Fruit fly (Drosophila melanogaster) whole organism, prepupa: ENCODE measurements around the gene Alg2.
A peak's percentile ranks its signal among the peaks of the same experiment; 100 is the strongest.

Experiments used
- CG10631 ChIP-seq: fragments of 200-800 bp; sonication (Bioruptor generic); optimal IDR thresholded peaks from 2 replicates; lab custom pipeline; 2016; ENCODE audit warnings: missing biosample characterization, missing genetic modification characterization
- CG10669 ChIP-seq: fragments of 200-800 bp; sonication (Bioruptor generic); optimal IDR thresholded peaks from 3 replicates; lab custom pipeline; 2018; ENCODE audit warnings: missing biosample characterization, mild to moderate bottlenecking, missing genetic modification characterization, moderate library complexity
- CG11762 ChIP-seq: fragments of 200-800 bp; sonication (Bioruptor generic); optimal IDR thresholded peaks from 3 replicates; lab custom pipeline; 2016; ENCODE audit warnings: missing biosample characterization, missing genetic modification characterization; ENCODE audit not compliant: insufficient read depth
- CG11902 ChIP-seq: fragments of 200-800 bp; sonication (Bioruptor generic); optimal IDR thresholded peaks from 3 replicates; lab custom pipeline; 2016; ENCODE audit warnings: missing biosample characterization, missing genetic modification characterization
- CG15336 ChIP-seq: fragments of 200-800 bp; sonication (Bioruptor generic); IDR thresholded peaks from 2 replicates; pipeline ENCODE4 v1.3.6; 2022; ENCODE audit warnings: missing biosample characterization, missing genetic modification characterization
- CG1621 ChIP-seq: fragments of 200-800 bp; sonication (Bioruptor generic); optimal IDR thresholded peaks from 3 replicates; lab custom pipeline; 2018; ENCODE audit warnings: missing biosample characterization, mild to moderate bottlenecking, missing genetic modification characterization
- CG16779 ChIP-seq: fragments of 200-800 bp; sonication (Bioruptor generic); optimal IDR thresholded peaks from 3 replicates; lab custom pipeline; 2017; ENCODE audit warnings: missing biosample characterization, mild to moderate bottlenecking, missing genetic modification characterization
- CG34406 ChIP-seq: fragments of 200-800 bp; sonication (Bioruptor generic); optimal IDR thresholded peaks from 3 replicates; lab custom pipeline; 2016; ENCODE audit warnings: missing biosample characterization, missing genetic modification characterization
- CG3919 ChIP-seq: fragments of 200-800 bp; sonication (Bioruptor generic); optimal IDR thresholded peaks from 3 replicates; lab custom pipeline; 2016; ENCODE audit warnings: missing biosample characterization, missing genetic modification characterization
- CG4318 ChIP-seq: fragments of 200-800 bp; sonication (Bioruptor generic); optimal IDR thresholded peaks from 3 replicates; lab custom pipeline; 2017; ENCODE audit warnings: missing biosample characterization, mild to moderate bottlenecking, missing genetic modification characterization
- CG6276 ChIP-seq: fragments of 200-800 bp; sonication (Bioruptor generic); optimal IDR thresholded peaks from 2 replicates; lab custom pipeline; 2017; ENCODE audit warnings: missing biosample characterization, mild to moderate bottlenecking, missing genetic modification characterization
- CG6792 ChIP-seq: fragments of 200-800 bp; sonication (Bioruptor generic); optimal IDR thresholded peaks from 3 replicates; lab custom pipeline; 2016; ENCODE audit warnings: missing biosample characterization, missing genetic modification characterization
- CG6808 ChIP-seq: fragments of 200-800 bp; sonication (Bioruptor generic); optimal IDR thresholded peaks from 3 replicates; lab custom pipeline; 2017; ENCODE audit warnings: missing biosample characterization, missing genetic modification characterization, mild to moderate bottlenecking, moderate library complexity, missing genetic modification reagents
- CG6854 ChIP-seq: fragments of 200-800 bp; sonication (Bioruptor generic); optimal IDR thresholded peaks from 2 replicates; lab custom pipeline; 2017; ENCODE audit warnings: missing biosample characterization, mild to moderate bottlenecking, missing genetic modification characterization
- CG7368 ChIP-seq: fragments of 200-800 bp; sonication (Bioruptor generic); optimal IDR thresholded peaks from 3 replicates; lab custom pipeline; 2016; ENCODE audit warnings: missing biosample characterization, missing genetic modification characterization
- CG8119 ChIP-seq: fragments of 200-800 bp; sonication (Bioruptor generic); IDR thresholded peaks from 3 replicates; pipeline ENCODE4 v1.3.6; 2022; ENCODE audit warnings: missing biosample characterization, missing genetic modification characterization
- CG8319 ChIP-seq: fragments of 200-800 bp; sonication (Bioruptor generic); optimal IDR thresholded peaks from 3 replicates; lab custom pipeline; 2016; ENCODE audit warnings: missing biosample characterization, missing genetic modification characterization
- CG8632 ChIP-seq: fragments of 200-800 bp; sonication (Bioruptor generic); optimal IDR thresholded peaks from 3 replicates; lab custom pipeline; 2016; ENCODE audit warnings: missing biosample characterization, missing genetic modification characterization
- CG9139 ChIP-seq: fragments of 200-800 bp; sonication (Bioruptor generic); optimal IDR thresholded peaks from 3 replicates; lab custom pipeline; 2017; ENCODE audit warnings: missing biosample characterization, mild to moderate bottlenecking, missing genetic modification characterization
- Eip75B ChIP-seq: fragments of 200-800 bp; sonication (Bioruptor generic); optimal IDR thresholded peaks from 3 replicates; lab custom pipeline; 2016; ENCODE audit warnings: missing biosample characterization, missing genetic modification characterization
- Eip78C ChIP-seq: fragments of 200-800 bp; sonication (Bioruptor generic); peaks from one replicate; lab custom pipeline; 2016; ENCODE audit warnings: missing biosample characterization, missing genetic modification characterization
- Eip93F ChIP-seq: fragments of 200-800 bp; sonication (Bioruptor generic); optimal IDR thresholded peaks from 2 replicates; lab custom pipeline; 2016; ENCODE audit warnings: missing biosample characterization, mild to moderate bottlenecking, missing genetic modification characterization
- Ets21C ChIP-seq: fragments of 200-800 bp; sonication (Bioruptor generic); optimal IDR thresholded peaks from 3 replicates; lab custom pipeline; 2016; ENCODE audit warnings: missing biosample characterization, missing genetic modification characterization
- Ets96B ChIP-seq: fragments of 200-800 bp; optimal IDR thresholded peaks from 2 replicates; lab custom pipeline; 2019; ENCODE audit warnings: missing biosample characterization, mild to moderate bottlenecking, missing genetic modification characterization, moderate library complexity
- Gug ChIP-seq: fragments of 200-800 bp; sonication (Bioruptor generic); IDR thresholded peaks from 2 replicates; pipeline ENCODE4 v1.3.6; 2022; ENCODE audit warnings: missing biosample characterization, missing genetic modification characterization
- Hr39 ChIP-seq: fragments of 200-800 bp; sonication (Bioruptor generic); optimal IDR thresholded peaks from 2 replicates; lab custom pipeline; 2016; ENCODE audit warnings: missing biosample characterization, missing genetic modification characterization
- Hr4 ChIP-seq: fragments of 200-800 bp; sonication (Bioruptor generic); optimal IDR thresholded peaks from 3 replicates; lab custom pipeline; 2016; ENCODE audit warnings: missing biosample characterization, missing genetic modification characterization
- Lpt ChIP-seq: fragments of 200-800 bp; sonication (Bioruptor generic); optimal IDR thresholded peaks from 3 replicates; lab custom pipeline; 2016; ENCODE audit warnings: missing biosample characterization, missing genetic modification characterization
- Met ChIP-seq: fragments of 200-800 bp; sonication (Bioruptor generic); optimal IDR thresholded peaks from 3 replicates; lab custom pipeline; 2016; ENCODE audit warnings: missing biosample characterization, missing genetic modification characterization
- OdsH ChIP-seq: fragments of 200-800 bp; sonication (Bioruptor generic); optimal IDR thresholded peaks from 3 replicates; lab custom pipeline; 2016; ENCODE audit warnings: missing biosample characterization, missing genetic modification characterization
- Smox ChIP-seq: fragments of 200-800 bp; sonication (Bioruptor generic); optimal IDR thresholded peaks from 3 replicates; lab custom pipeline; 2016; ENCODE audit warnings: missing biosample characterization, missing genetic modification characterization
- Sox102F ChIP-seq: fragments of 200-800 bp; sonication (Bioruptor generic); optimal IDR thresholded peaks from 2 replicates; lab custom pipeline; 2016; ENCODE audit warnings: missing biosample characterization, mild to moderate bottlenecking, missing genetic modification characterization
- Sox14 ChIP-seq: fragments of 200-800 bp; sonication (Bioruptor generic); optimal IDR thresholded peaks from 3 replicates; lab custom pipeline; 2016; ENCODE audit warnings: missing biosample characterization, missing genetic modification characterization
- Sox15 ChIP-seq: fragments of 200-800 bp; sonication (Bioruptor generic); optimal IDR thresholded peaks from 3 replicates; lab custom pipeline; 2016; ENCODE audit warnings: missing biosample characterization, missing genetic modification characterization
- achi ChIP-seq: fragments of 200-800 bp; sonication (Bioruptor generic); optimal IDR thresholded peaks from 3 replicates; lab custom pipeline; 2016; ENCODE audit warnings: missing biosample characterization, missing genetic modification characterization
- acj6 ChIP-seq: fragments of 200-800 bp; sonication (Bioruptor generic); optimal IDR thresholded peaks from 3 replicates; lab custom pipeline; 2016; ENCODE audit warnings: missing biosample characterization, missing genetic modification characterization
- cyc ChIP-seq: fragments of 200-800 bp; sonication (Bioruptor generic); optimal IDR thresholded peaks from 3 replicates; lab custom pipeline; 2016; ENCODE audit warnings: missing biosample characterization, missing genetic modification characterization
- dac ChIP-seq: fragments of 200-800 bp; sonication (Bioruptor generic); optimal IDR thresholded peaks from 2 replicates; lab custom pipeline; 2017; ENCODE audit warnings: missing biosample characterization, mild to moderate bottlenecking, missing genetic modification characterization
- dsx ChIP-seq: fragments of 200-800 bp; optimal IDR thresholded peaks from 3 replicates; lab custom pipeline; 2019; ENCODE audit warnings: missing biosample characterization, mild to moderate bottlenecking, missing genetic modification characterization, moderate library complexity; ENCODE audit not compliant: poor library complexity, severe bottlenecking
- eg ChIP-seq: fragments of 200-800 bp; sonication (Bioruptor generic); IDR thresholded peaks from 3 replicates; pipeline ENCODE4 v1.3.6; 2022; ENCODE audit warnings: missing biosample characterization, missing genetic modification characterization
- esn ChIP-seq: fragments of 200-800 bp; sonication (Bioruptor generic); optimal IDR thresholded peaks from 2 replicates; lab custom pipeline; 2016; ENCODE audit warnings: missing biosample characterization, mild to moderate bottlenecking, missing genetic modification characterization, moderate library complexity
- fd59A ChIP-seq: fragments of 200-800 bp; sonication (Bioruptor generic); optimal IDR thresholded peaks from 2 replicates; lab custom pipeline; 2017; ENCODE audit warnings: missing biosample characterization, mild to moderate bottlenecking, missing genetic modification characterization, missing genetic modification reagents
- fd85E ChIP-seq: fragments of 200-800 bp; sonication (Bioruptor generic); optimal IDR thresholded peaks from 3 replicates; lab custom pipeline; 2016; ENCODE audit warnings: missing biosample characterization, missing genetic modification characterization
- lz ChIP-seq: fragments of 200-800 bp; sonication (Bioruptor generic); optimal IDR thresholded peaks from 3 replicates; lab custom pipeline; 2016; ENCODE audit warnings: missing biosample characterization, missing genetic modification characterization
- pdm3 ChIP-seq: fragments of 200-800 bp; sonication (Bioruptor generic); optimal IDR thresholded peaks from 3 replicates; lab custom pipeline; 2016; ENCODE audit warnings: missing biosample characterization, missing genetic modification characterization
- salr ChIP-seq, 2 experiments: fragments of 200-800 bp; sonication (Bioruptor generic); optimal IDR thresholded peaks; 3 replicates each; lab custom pipeline; 2016 to 2018; ENCODE audit warnings: missing biosample characterization in 2 of 2, missing genetic modification characterization in 2 of 2, mild to moderate bottlenecking in 1 of 2
- spab ChIP-seq: fragments of 200-800 bp; sonication (Bioruptor generic); optimal IDR thresholded peaks from 2 replicates; lab custom pipeline; 2017; ENCODE audit warnings: missing biosample characterization, mild to moderate bottlenecking, missing genetic modification characterization, missing genetic modification reagents
- ss ChIP-seq, 2 experiments: fragments of 200-800 bp; sonication (Bioruptor generic); optimal IDR thresholded peaks; 2 replicates in 1 of 2; 3 replicates in 1 of 2; lab custom pipeline; 2017 to 2018; ENCODE audit warnings: mild to moderate bottlenecking in 2 of 2, missing biosample characterization in 2 of 2, missing genetic modification characterization in 2 of 2, moderate library complexity in 1 of 2
- svp ChIP-seq: fragments of 200-800 bp; sonication (Bioruptor generic); peaks from one replicate; lab custom pipeline; 2016; ENCODE audit warnings: missing biosample characterization, missing genetic modification characterization
- vri ChIP-seq: fragments of 200-800 bp; sonication (Bioruptor generic); optimal IDR thresholded peaks from 3 replicates; lab custom pipeline; 2016; ENCODE audit warnings: missing biosample characterization, mild to moderate bottlenecking, missing genetic modification characterization

The Alg2 gene

dm6 chr3L:3106908-3107821 lies 36.4 kb upstream of the Alg2 start, which contains the start of gene Cht7:
Gene Cht7, minus strand, starts transcription at chr3L:3106958.
- TF ChIP-seq CG4318 (GFP tag; lab: Kevin White, UChicago), result peak; percentile 94
- peak; percentile 80 for TF ChIP-seq CG7368
- peak; percentile 92 for TF ChIP-seq pdm3 (GFP tag; lab: Kevin White, UChicago)
- peak; percentile 91 for TF ChIP-seq CG1621 (tag; lab: Kevin White, UChicago)
- no peak for TF ChIP-seq Eip93F
- TF ChIP-seq Eip78C (GFP tag; lab: Kevin White, UChicago), result peak; percentile 98
- peak; percentile 81 for TF ChIP-seq Smox (GFP tag; lab: Kevin White, UChicago)
- peak; percentile 86 for TF ChIP-seq Sox14 (GFP tag; lab: Kevin White, UChicago)
- TF ChIP-seq vri, result peak; percentile 79
- TF ChIP-seq cyc, result peak; percentile 76
- TF ChIP-seq Ets96B (tag; lab: Kevin White, UChicago), result peak; percentile 86
- peak; percentile 37 for TF ChIP-seq Ets21C (GFP tag; lab: Kevin White, UChicago)
- peak; percentile 93 for TF ChIP-seq dac (GFP tag; lab: Kevin White, UChicago)
- peak; percentile 88 for TF ChIP-seq dsx (GFP tag; lab: Kevin White, UChicago)
- TF ChIP-seq svp (GFP tag; lab: Kevin White, UChicago), result peak; percentile 92
- peak; percentile 86 for TF ChIP-seq CG8632
- peak; percentile 96 for TF ChIP-seq Hr4 (GFP tag; lab: Kevin White, UChicago)
- TF ChIP-seq acj6 (GFP tag; lab: Kevin White, UChicago), result peak; percentile 91
- TF ChIP-seq CG6854 (GFP tag; lab: Kevin White, UChicago), result peak; percentile 60
- TF ChIP-seq Eip75B (GFP tag; lab: Kevin White, UChicago), result peak; percentile 89
- TF ChIP-seq CG8119, result peak; percentile 97
- peak; percentile 75 for TF ChIP-seq Sox15
- peak; percentile 89 for TF ChIP-seq CG6792 (GFP tag; lab: Kevin White, UChicago)
- TF ChIP-seq OdsH (GFP tag; lab: Kevin White, UChicago), result peak; percentile 94
- TF ChIP-seq Met (GFP tag; lab: Kevin White, UChicago), result peak; percentile 87
- TF ChIP-seq Gug (GFP tag; lab: Robert Waterston, UW), result peak; percentile 86
- peak; percentile 91 for TF ChIP-seq CG3919 (GFP tag; lab: Kevin White, UChicago)
- peak; percentile 93 for TF ChIP-seq CG6276 (GFP tag; lab: Kevin White, UChicago)
- TF ChIP-seq salr (GFP tag; optimal IDR thresholded peaks at IDR 0.05; lab: Kevin White, UChicago), result peak; percentile 85 to 92
- peak; percentile 88 for TF ChIP-seq CG10669 (GFP tag; lab: Kevin White, UChicago)
- TF ChIP-seq CG9139 (GFP tag; lab: Kevin White, UChicago), result peak; percentile 74
- TF ChIP-seq fd85E (GFP tag; lab: Kevin White, UChicago), result peak; percentile 44
- peak; percentile 63 for TF ChIP-seq CG11902 (GFP tag; lab: Kevin White, UChicago)
- peak; percentile 86 for TF ChIP-seq lz
- peak; percentile 92 for TF ChIP-seq achi (GFP tag; lab: Kevin White, UChicago)
- peak; percentile 93 for TF ChIP-seq Lpt (GFP tag; lab: Kevin White, UChicago)
- TF ChIP-seq Hr39, result peak; percentile 79
- peak; percentile 88 for TF ChIP-seq CG34406 (GFP tag; lab: Kevin White, UChicago)
- peak; percentile 74 for TF ChIP-seq CG8319 (GFP tag; lab: Kevin White, UChicago)
- TF ChIP-seq eg, result peak; percentile 93
- peak; percentile 85 for TF ChIP-seq spab (GFP tag; lab: Kevin White, UChicago)
- peak; percentile 86 to 91 for TF ChIP-seq ss (GFP tag; optimal IDR thresholded peaks at IDR 0.05; lab: Kevin White, UChicago)
- peak; percentile 73 for TF ChIP-seq CG16779 (tag; lab: Kevin White, UChicago)
- TF ChIP-seq CG6808, result peak; percentile 88
- TF ChIP-seq Sox102F (GFP tag; lab: Kevin White, UChicago), result peak; percentile 87
- peak; percentile 82 for TF ChIP-seq CG11762 (GFP tag; lab: Kevin White, UChicago)
- TF ChIP-seq CG15336 (GFP tag; lab: Robert Waterston, UW), result peak; percentile 96
- peak; percentile 87 for TF ChIP-seq fd59A (GFP tag; lab: Kevin White, UChicago)
- peak; percentile 89 for TF ChIP-seq esn
- peak; percentile 85 for TF ChIP-seq CG10631 (GFP tag; lab: Kevin White, UChicago)
